Fruit fly (Drosophila melanogaster) Kc167 (cell line): ENCODE results near the gene p.

Experiments used
- Myc ChIP-seq: fragments of >200 bp; optimal IDR thresholded peaks from 2 replicates; lab custom pipeline; 2017; ENCODE audit warnings: missing external identifiers
- Sin3A ChIP-seq: fragments of >200 bp; optimal IDR thresholded peaks from 2 replicates; lab custom pipeline; 2018; ENCODE audit warnings: missing external identifiers
- h ChIP-seq: fragments of >200 bp; optimal IDR thresholded peaks from 3 replicates; lab custom pipeline; 2018; ENCODE audit warnings: missing external identifiers
- psq ChIP-seq: fragments of >200 bp; optimal IDR thresholded peaks from 2 replicates; lab custom pipeline; 2017; ENCODE audit warnings: missing external identifiers

dm6 chr3R:8715371-8715770 lies 44.9 kb upstream of the p start:
- TF ChIP-seq psq (lab: Kevin White, UChicago) (no peak), Sin3A (lab: Kevin White, UChicago) (no peak), h (lab: Kevin White, UChicago) (no peak), Myc (no peak)
